Worm (Caenorhabditis elegans) whole organism, L4/young adult: ENCODE data around the gene sri-53.

ENCODE experiments used
- W03F9.2 ChIP-seq: fragments of 150-350 bp; optimal IDR thresholded peaks from 2 replicates; lab custom pipeline; 2014; ENCODE audit warnings: missing biosample characterization, missing genetic modification characterization
- dao-5 ChIP-seq: sonication (generic microtip); optimal IDR thresholded peaks from 2 replicates; lab custom pipeline; 2016; ENCODE audit warnings: missing genotype, missing genetic modification characterization, moderate library complexity, missing compliant biosample characterization
- him-1 ChIP-seq: sonication (generic microtip); optimal IDR thresholded peaks from 2 replicates; lab custom pipeline; 2016; ENCODE audit warnings: missing genotype, missing genetic modification reagents, missing genetic modification characterization, missing compliant biosample characterization

DNA sequence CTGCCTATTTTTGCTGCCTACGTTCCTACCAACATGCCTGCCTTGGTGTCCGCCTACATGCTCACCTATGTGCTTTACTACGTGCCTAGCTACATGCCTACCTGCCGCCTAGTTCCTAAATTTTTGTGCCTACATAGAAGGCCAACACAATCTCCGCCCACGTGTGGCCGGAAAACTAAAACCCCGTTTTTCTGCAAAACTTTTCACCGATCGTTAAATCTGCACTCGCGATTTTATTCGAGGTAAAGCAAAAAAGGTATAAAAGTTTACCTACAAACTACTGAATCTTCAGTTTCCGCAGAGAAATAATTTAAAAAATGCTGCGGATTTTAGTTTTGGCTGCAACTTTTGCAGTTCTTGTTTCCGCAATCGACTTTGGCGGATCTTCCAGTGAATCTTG, 47.0 kb upstream of the sri-53 start, which contains the start of gene clec-124:
- TF ChIP-seq W03F9.2 (tag; lab: Kevin White, UChicago) (no peak), him-1 (tag; lab: Kevin White, UChicago) (no peak), dao-5 (tag; lab: Kevin White, UChicago) (no peak)
